Fruit fly (Drosophila melanogaster) S2 (cell line): ENCODE measurements around the gene CG6013.

ENCODE experiments used
- CG8478 ChIP-seq: fragments of >200 bp; optimal IDR thresholded peaks from 2 replicates; lab custom pipeline; 2018
- CTCF ChIP-seq, 2 experiments: fragments of >200 bp; optimal IDR thresholded peaks; 2 replicates each; lab custom pipeline; 2018

DNA sequence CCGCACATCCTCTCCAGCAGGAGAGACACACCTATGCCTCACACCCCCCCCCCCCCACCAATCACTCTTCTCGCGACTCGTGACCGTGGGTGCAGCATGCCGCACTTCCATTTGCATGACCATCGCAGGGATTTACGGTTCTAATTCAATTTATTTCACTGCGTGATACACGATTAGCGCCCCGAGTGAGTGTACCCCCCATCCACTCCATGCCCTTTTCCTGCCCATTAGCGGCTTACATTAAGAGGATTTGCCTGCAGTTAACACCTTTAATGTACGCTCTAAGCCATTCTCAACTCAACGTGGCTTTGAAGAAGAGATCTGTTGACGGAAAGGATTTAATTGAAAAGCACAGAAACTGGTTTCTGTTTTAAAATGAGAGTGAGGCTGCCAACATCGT, 21.2 kb downstream of the CG6013 start:
- no peak for TF ChIP-seq CG8478 (lab: Kevin White, UChicago)
- no peak for TF ChIP-seq CTCF (optimal IDR thresholded peaks at IDR 0.05; lab: Kevin White, UChicago)
